Worm (Caenorhabditis elegans) whole organism, dauer: ENCODE data around the gene fbxb-31.

Experiments used
- unc-62 ChIP-seq: sonication (generic microtip); optimal IDR thresholded peaks from 2 replicates; lab custom pipeline; 2017; ENCODE audit warnings: missing biosample characterization, missing genetic modification reagents, missing genetic modification characterization

Gene fbxb-31

ce11 chrII:3655378-3655777 is 16.2 kb upstream of the fbxb-31 start, which contains the start of gene F19B10.5:
F19B10.5 (plus strand) TSS chrII:3655678.
- TF ChIP-seq unc-62 (GFP tag; lab: Kevin White, UChicago) = no peak

ce11 chrII:3647111-3647510 is 8.0 kb upstream of the fbxb-31 start, which contains the start of gene fbxb-33:
fbxb-33 (plus strand) TSS chrII:3647411.
- TF ChIP-seq unc-62 (GFP tag; lab: Kevin White, UChicago) = no peak

- no peak for TF ChIP-seq unc-62 (GFP tag; lab: Kevin White, UChicago)
These were observed 2.1 kb upstream of the fbxb-31 start, which contains the start of gene M151.1 for ce11 chrII:3641197-3641596. M151.1 (plus strand) TSS chrII:3641497.

ce11 chrII:3640197-3640596 is 1.1 kb upstream of the fbxb-31 start, which contains the start of gene M151.10:
M151.10 (minus strand) TSS chrII:3640297.
- TF ChIP-seq unc-62 (GFP tag; lab: Kevin White, UChicago) = no peak

ce11 chrII:3634765-3635164 is 4.4 kb downstream of the fbxb-31 start:
- TF ChIP-seq unc-62 (GFP tag; lab: Kevin White, UChicago) = no peak

- TF ChIP-seq unc-62 (GFP tag; lab: Kevin White, UChicago) = no peak
These were observed 8.3 kb downstream of the fbxb-31 start, which contains the start of gene M151.2 for ce11 chrII:3630810-3631209. M151.2 (plus strand) TSS chrII:3631110.

- TF ChIP-seq unc-62 (GFP tag; lab: Kevin White, UChicago) = no peak
These were observed 12.3 kb downstream of the fbxb-31 start, which contains the start of gene M151.3 for ce11 chrII:3626872-3627271. M151.3 (plus strand) TSS chrII:3627172.

- no peak for TF ChIP-seq unc-62 (GFP tag; lab: Kevin White, UChicago)
These were observed 17.1 kb downstream of the fbxb-31 start, which contains the start of gene M151.7 for ce11 chrII:3622014-3622413. M151.7 (plus strand) TSS chrII:3622314.

ce11 chrII:3620862-3621261 is 18.3 kb downstream of the fbxb-31 start:
- TF ChIP-seq unc-62 (GFP tag; lab: Kevin White, UChicago) = no peak

- TF ChIP-seq unc-62 (GFP tag; lab: Kevin White, UChicago) = no peak
These were observed 21.6 kb downstream of the fbxb-31 start, which contains the start of gene F40E12.1 for ce11 chrII:3617512-3617911. F40E12.1 (plus strand) TSS chrII:3617812.

- TF ChIP-seq unc-62 (GFP tag; lab: Kevin White, UChicago) = no peak
These were observed 22.5 kb downstream of the fbxb-31 start for ce11 chrII:3616615-3617014.

- no peak for TF ChIP-seq unc-62 (GFP tag; lab: Kevin White, UChicago)
These were observed 29.4 kb downstream of the fbxb-31 start, which contains the start of gene Y49F6A.5 for ce11 chrII:3609764-3610163. Y49F6A.5 (minus strand) TSS chrII:3609864.

- TF ChIP-seq unc-62 (GFP tag; lab: Kevin White, UChicago) = no peak
These were observed 34.6 kb downstream of the fbxb-31 start for ce11 chrII:3604578-3604977.

ce11 chrII:3598721-3599120 is 40.4 kb downstream of the fbxb-31 start, which contains the start of gene Y49F6A.11:
Y49F6A.11 (minus strand) TSS chrII:3598821.
- no peak for TF ChIP-seq unc-62 (GFP tag; lab: Kevin White, UChicago)

ce11 chrII:3595339-3595738 is 43.8 kb downstream of the fbxb-31 start, which contains the start of gene Y49F6A.12:
Y49F6A.12 (plus strand) TSS chrII:3595639.
- no peak for TF ChIP-seq unc-62 (GFP tag; lab: Kevin White, UChicago)
